Worm (Caenorhabditis elegans): ENCODE data around the gene W04E12.7.

DNA sequence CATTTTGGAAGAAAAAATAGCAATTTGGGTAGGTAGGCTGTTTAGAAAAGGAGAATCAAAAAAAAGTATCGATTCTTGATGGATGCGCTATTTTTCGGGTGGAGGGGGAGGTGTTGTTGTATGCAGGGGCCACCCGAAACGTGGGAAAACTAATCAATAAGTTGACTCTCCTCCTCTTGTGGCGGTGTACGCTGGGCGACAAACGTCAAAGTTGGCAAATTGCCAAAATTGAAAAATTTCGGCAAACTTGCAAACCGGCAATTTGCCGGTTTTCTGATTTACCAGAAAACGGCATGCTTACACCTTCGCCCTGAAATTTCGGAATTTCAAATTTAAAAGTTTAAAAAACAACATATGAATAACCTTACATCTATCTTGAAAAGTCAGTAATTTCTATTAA, 3.7 kb upstream of the W04E12.7 start, which contains the start of gene W04E12.2:
- no peak for TF ChIP-seq ceh-82 (tag; optimal IDR thresholded peaks at IDR 0.05)
- no peak for TF ChIP-seq nhr-11 (tag; optimal IDR thresholded peaks at IDR 0.05)
- no peak for TF ChIP-seq aly-2 (tag; optimal IDR thresholded peaks at IDR 0.05)
- no peak for TF ChIP-seq mep-1 (tag; optimal IDR thresholded peaks at IDR 0.05)
- no peak for TF ChIP-seq skn-1 (tag; optimal IDR thresholded peaks at IDR 0.05)
- no peak for TF ChIP-seq nhr-77 (tag; optimal IDR thresholded peaks at IDR 0.05)
- TF ChIP-seq ctbp-1 (GFP tag; IDR thresholded peaks at IDR 0.05), result no peak
- TF ChIP-seq arid-1 (GFP tag; conservative IDR thresholded peaks at IDR 0.05), result no peak
- TF ChIP-seq nhr-48 (tag; optimal IDR thresholded peaks at IDR 0.05), result no peak
- TF ChIP-seq Y48G9A.11 (GFP tag; IDR thresholded peaks at IDR 0.05), result no peak
